Fruit fly (Drosophila melanogaster) whole organism, wandering third instar larva: Measurements from ENCODE around the gene CG32305.

Experiments
- Abd-B ChIP-seq: fragments of >200 bp; optimal IDR thresholded peaks from 2 replicates; lab custom pipeline; 2017; ENCODE audit warnings: missing biosample characterization, missing genetic modification characterization
- CG32264 ChIP-seq: fragments of 200-800 bp; sonication (Bioruptor generic); optimal IDR thresholded peaks from 2 replicates; lab custom pipeline; 2016; ENCODE audit warnings: missing biosample characterization, missing genetic modification characterization
- CG9705 ChIP-seq: fragments of 200-800 bp; sonication (Bioruptor generic); optimal IDR thresholded peaks from 2 replicates; lab custom pipeline; 2018; ENCODE audit warnings: missing biosample characterization, mild to moderate bottlenecking, missing genetic modification characterization
- Dfd ChIP-seq: fragments of >200 bp; optimal IDR thresholded peaks from 2 replicates; lab custom pipeline; 2017; ENCODE audit warnings: missing biosample characterization, missing genetic modification characterization
- Dif ChIP-seq: fragments of 200-275, 200-300 bp; sonication (Bioruptor generic); optimal IDR thresholded peaks from 2 replicates; lab custom pipeline; 2018; ENCODE audit warnings: missing biosample characterization, missing genetic modification characterization; ENCODE audit not compliant: partially characterized antibody
- GATAd ChIP-seq: sonication (Bioruptor generic); optimal IDR thresholded peaks from 2 replicates; lab custom pipeline; 2016; ENCODE audit warnings: missing biosample characterization, missing genetic modification characterization
- Hr78 ChIP-seq: fragments of >200 bp; optimal IDR thresholded peaks from 2 replicates; lab custom pipeline; 2017; ENCODE audit warnings: missing biosample characterization, missing genetic modification characterization
- Hr83 ChIP-seq: fragments of 200-300 bp; sonication (Bioruptor generic); optimal IDR thresholded peaks from 2 replicates; lab custom pipeline; 2016; ENCODE audit warnings: missing biosample characterization, mild to moderate bottlenecking, missing genetic modification characterization, moderate library complexity; ENCODE audit not compliant: poor library complexity, severe bottlenecking
- Jra ChIP-seq: sonication (Bioruptor generic); optimal IDR thresholded peaks from 2 replicates; lab custom pipeline; 2016; ENCODE audit warnings: missing biosample characterization, missing genetic modification characterization
- Myc ChIP-seq: fragments of >200 bp; optimal IDR thresholded peaks from 2 replicates; lab custom pipeline; 2017
- Rel ChIP-seq, 2 experiments: fragments of 200-800 bp; sonication (Bioruptor generic) in 1 of 2; optimal IDR thresholded peaks; 2 replicates in 1 of 2; 3 replicates in 1 of 2; lab custom pipeline; 2016 to 2019; ENCODE audit warnings: mild to moderate bottlenecking in 2 of 2, missing biosample characterization in 2 of 2, missing genetic modification characterization in 2 of 2, moderate library complexity in 1 of 2
- Sp1 ChIP-seq: fragments of 200-800 bp; sonication (Bioruptor generic); optimal IDR thresholded peaks from 3 replicates; lab custom pipeline; 2019; ENCODE audit warnings: missing biosample characterization, mild to moderate bottlenecking, missing genetic modification characterization, moderate library complexity
- br ChIP-seq: fragments of 200-800 bp; sonication (Bioruptor generic); optimal IDR thresholded peaks from 2 replicates; lab custom pipeline; 2016; ENCODE audit warnings: missing biosample characterization, missing genetic modification characterization
- dl ChIP-seq, 2 experiments: fragments of 175-275, 200-275 bp in 1 of 2; fragments of 200-275 bp in 1 of 2; sonication (Bioruptor generic); optimal IDR thresholded peaks; lab custom pipeline; 2018; ENCODE audit warnings: mild to moderate bottlenecking in 2 of 2, missing biosample characterization in 2 of 2, missing genetic modification characterization in 2 of 2, moderate library complexity in 2 of 2; ENCODE audit not compliant: partially characterized antibody in 2 of 2, insufficient read depth in 1 of 2
- dsf ChIP-seq: sonication (Bioruptor generic); optimal IDR thresholded peaks from 2 replicates; lab custom pipeline; 2016; ENCODE audit warnings: missing biosample characterization, missing genetic modification characterization, borderline replicate concordance
- ey ChIP-seq: fragments of 200-800 bp; sonication (Bioruptor generic); optimal IDR thresholded peaks from 2 replicates; lab custom pipeline; 2016; ENCODE audit warnings: missing biosample characterization, missing genetic modification characterization
- foxo ChIP-seq, 2 experiments: fragments of 200-800 bp; sonication (Bioruptor generic); optimal IDR thresholded peaks; 2 replicates in 1 of 2; 3 replicates in 1 of 2; lab custom pipeline; 2016 to 2017; ENCODE audit warnings: missing biosample characterization in 2 of 2, missing genetic modification characterization in 2 of 2
- fru ChIP-seq: fragments of 200-800 bp; sonication (Bioruptor generic); optimal IDR thresholded peaks from 3 replicates; lab custom pipeline; 2016; ENCODE audit warnings: missing biosample characterization, mild to moderate bottlenecking, missing genetic modification characterization
- h ChIP-seq: fragments of 200-800 bp; sonication (Bioruptor generic); optimal IDR thresholded peaks from 3 replicates; lab custom pipeline; 2016; ENCODE audit warnings: missing biosample characterization, mild to moderate bottlenecking, missing genetic modification characterization
- rgr ChIP-seq: fragments of 200-800 bp; sonication (Bioruptor generic); optimal IDR thresholded peaks from 3 replicates; lab custom pipeline; 2016; ENCODE audit warnings: missing biosample characterization, mild to moderate bottlenecking, missing genetic modification characterization
- sage ChIP-seq: fragments of 200-800 bp; sonication (Bioruptor generic); optimal IDR thresholded peaks from 2 replicates; lab custom pipeline; 2016; ENCODE audit warnings: missing biosample characterization, mild to moderate bottlenecking, missing genetic modification characterization
- sv ChIP-seq: fragments of 200-800 bp; sonication (Bioruptor generic); optimal IDR thresholded peaks from 3 replicates; lab custom pipeline; 2016; ENCODE audit warnings: missing biosample characterization, missing genetic modification characterization
- tai ChIP-seq: sonication (Bioruptor generic); optimal IDR thresholded peaks from 2 replicates; lab custom pipeline; 2016; ENCODE audit warnings: missing biosample characterization, missing genetic modification characterization
- usp ChIP-seq: fragments of >200 bp; optimal IDR thresholded peaks from 2 replicates; lab custom pipeline; 2017; ENCODE audit warnings: missing biosample characterization, missing genetic modification characterization

CG32305 gene

dm6 chr3L:2273392-2273791 lies 25.0 kb downstream of the CG32305 start:
- TF ChIP-seq Rel (GFP tag; optimal IDR thresholded peaks at IDR 0.05; lab: Kevin White, UChicago), result no peak
- TF ChIP-seq Rel (tag; optimal IDR thresholded peaks at IDR 0.05; lab: Kevin White, UChicago), result peak; percentile 97
- TF ChIP-seq fru, result no peak

DNA sequence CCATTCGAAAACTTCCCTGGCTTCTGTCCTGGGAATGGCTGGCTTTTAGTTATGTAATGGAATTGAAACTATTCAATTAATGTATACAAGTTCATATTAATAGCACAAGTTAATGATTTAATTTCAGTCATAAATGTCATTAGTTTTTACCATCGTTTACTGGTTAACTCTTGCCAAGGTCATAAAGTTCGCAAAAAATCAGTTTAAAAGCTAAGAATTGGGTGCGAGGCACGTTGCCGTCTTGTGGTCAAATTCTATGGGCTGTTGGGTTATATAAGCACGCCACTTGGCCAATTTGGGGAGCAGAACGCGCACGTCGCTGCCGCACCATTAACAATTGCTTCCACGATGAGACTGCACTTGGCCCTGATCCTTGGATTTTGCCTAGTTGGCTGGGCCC lies 27.8 kb downstream of the CG32305 start, which contains the start of gene yellow-g2:
Gene yellow-g2 (plus strand): TSS at position 301 of the 400 bp plus-strand sequence.
- TF ChIP-seq ey (no peak), usp (GFP tag; lab: Kevin White, UChicago) (no peak), foxo (GFP tag; optimal IDR thresholded peaks at IDR 0.05; lab: Kevin White, UChicago) (no peak), fru (no peak), Jra (no peak), GATAd (no peak), Rel (GFP tag; optimal IDR thresholded peaks at IDR 0.05; lab: Kevin White, UChicago) (no peak), Rel (tag; optimal IDR thresholded peaks at IDR 0.05; lab: Kevin White, UChicago) (no peak), Sp1 (GFP tag; lab: Kevin White, UChicago) (no peak), sage (GFP tag; lab: Kevin White, UChicago) (no peak), CG9705 (GFP tag; lab: Kevin White, UChicago) (no peak), rgr (no peak), tai (GFP tag; lab: Kevin White, UChicago) (no peak), br (no peak), Dfd (GFP tag; lab: Kevin White, UChicago) (no peak), Myc (lab: Kevin White, UChicago) (no peak)

dm6 chr3L:2282506-2282905 lies 34.1 kb downstream of the CG32305 start, which contains the start of gene MsR2:
TSS of gene MsR2 (plus strand) at chr3L:2282883.
- TF ChIP-seq Dif (GFP tag; lab: Kevin White, UChicago) (no peak), sv (GFP tag; lab: Kevin White, UChicago) (no peak), Myc (lab: Kevin White, UChicago) (no peak), h (GFP tag; lab: Kevin White, UChicago) (no peak), rgr (no peak), br (no peak), Abd-B (GFP tag; lab: Kevin White, UChicago) (no peak), CG32264 (GFP tag; lab: Kevin White, UChicago) (no peak), ey (no peak), dsf (GFP tag; lab: Kevin White, UChicago) (no peak), dl (GFP tag; optimal IDR thresholded peaks at IDR 0.05; lab: Kevin White, UChicago; ENCODE audit: insufficient read depth in 1 of 2, partially characterized antibody in 2 of 2) (no peak), Hr78 (GFP tag; lab: Kevin White, UChicago) (no peak), Hr83 (GFP tag; lab: Kevin White, UChicago) (no peak), sage (GFP tag; lab: Kevin White, UChicago) (no peak)
